Worm (Caenorhabditis elegans) whole organism, L4 larva: ENCODE data around the gene fbxa-183.

Source experiments
- D1046.2 ChIP-seq: fragments of 200-800 bp; sonication (Bioruptor generic); IDR thresholded peaks from 2 replicates; pipeline ENCODE4 v1.3.6; 2022; ENCODE audit warnings: missing genetic modification characterization, missing compliant biosample characterization
- F26F4.8 ChIP-seq: fragments of 200-800 bp; sonication (Bioruptor generic); conservative IDR thresholded peaks from 2 replicates; pipeline ENCODE4 v1.3.6; 2022; ENCODE audit warnings: missing genetic modification characterization, missing compliant biosample characterization
- F37D6.2 ChIP-seq: sonication (generic microtip); optimal IDR thresholded peaks from 2 replicates; lab custom pipeline; 2016; ENCODE audit warnings: mild to moderate bottlenecking, missing genetic modification characterization, missing compliant biosample characterization
- F44E2.7 ChIP-seq: fragments of 200-800 bp; sonication (Bioruptor generic); IDR thresholded peaks from 2 replicates; pipeline ENCODE4 v2.1.2; 2022; ENCODE audit warnings: missing genetic modification characterization, missing compliant biosample characterization
- T20F7.1 ChIP-seq: fragments of 200-800 bp; sonication (Bioruptor generic); optimal IDR thresholded peaks from 2 replicates; lab custom pipeline; 2018; ENCODE audit warnings: mild to moderate bottlenecking, missing genetic modification characterization, missing compliant biosample characterization
- Y48G9A.11 ChIP-seq: fragments of 200-800 bp; sonication (Bioruptor generic); IDR thresholded peaks from 2 replicates; pipeline ENCODE4 v1.3.6; 2022; ENCODE audit warnings: missing genetic modification reagents, missing genetic modification characterization, missing compliant biosample characterization
- ZK337.2 ChIP-seq: fragments of 200-800 bp; sonication (Bioruptor generic); IDR thresholded peaks from 2 replicates; pipeline ENCODE4 v1.3.6; 2022; ENCODE audit warnings: missing genetic modification reagents, missing genetic modification characterization, missing compliant biosample characterization
- ZK546.5 ChIP-seq, 2 experiments: sonication (generic microtip); optimal IDR thresholded peaks; 2 replicates each; lab custom pipeline; 2017; ENCODE audit warnings: missing biosample characterization in 2 of 2, missing genetic modification characterization in 2 of 2
- aha-1 ChIP-seq: fragments of 150-350 bp; peaks from one replicate; lab custom pipeline; 2014; ENCODE audit warnings: missing biosample characterization, missing genetic modification characterization
- aly-2 ChIP-seq: sonication (generic microtip); optimal IDR thresholded peaks from 2 replicates; lab custom pipeline; 2018; ENCODE audit warnings: missing biosample characterization, missing genetic modification characterization
- ama-1 ChIP-seq: fragments of 150-350 bp; optimal IDR thresholded peaks from 2 replicates; lab custom pipeline; 2014; ENCODE audit warnings: inconsistent platforms, mixed read lengths
- attf-4 ChIP-seq: sonication (generic microtip); optimal IDR thresholded peaks from 3 replicates; lab custom pipeline; 2017; ENCODE audit warnings: missing biosample characterization, missing genetic modification characterization
- ceh-20 ChIP-seq: fragments of 200-800 bp; sonication (Bioruptor generic); IDR thresholded peaks from 2 replicates; pipeline ENCODE4 v1.3.6; 2022; ENCODE audit warnings: missing genetic modification reagents, missing genetic modification characterization, missing compliant biosample characterization
- ceh-32 ChIP-seq: sonication (generic microtip); optimal IDR thresholded peaks from 2 replicates; lab custom pipeline; 2016; ENCODE audit warnings: mild to moderate bottlenecking, missing genetic modification characterization, missing compliant biosample characterization; ENCODE audit not compliant: poor library complexity
- ceh-44 ChIP-seq: fragments of 200-800 bp; sonication (Bioruptor generic); IDR thresholded peaks from 2 replicates; pipeline ENCODE4 v1.3.6; 2022; ENCODE audit warnings: missing genetic modification reagents, missing genetic modification characterization, missing compliant biosample characterization
- ceh-62 ChIP-seq: sonication (generic microtip); optimal IDR thresholded peaks from 2 replicates; lab custom pipeline; 2017; ENCODE audit warnings: missing biosample characterization, missing genetic modification characterization
- cey-2 ChIP-seq: sonication (generic microtip); optimal IDR thresholded peaks from 3 replicates; lab custom pipeline; 2017; ENCODE audit warnings: missing genetic modification characterization, mild to moderate bottlenecking, missing compliant biosample characterization, antibody characterized with exemption, borderline replicate concordance; ENCODE audit not compliant: insufficient read depth
- ctbp-1 ChIP-seq: fragments of 200-800 bp; sonication (Bioruptor generic); IDR thresholded peaks from 2 replicates; pipeline ENCODE4 v1.3.6; 2022; ENCODE audit warnings: missing genetic modification reagents, missing genetic modification characterization, missing compliant biosample characterization
- daf-12 ChIP-seq: fragments of 150-350 bp; optimal IDR thresholded peaks from 2 replicates; lab custom pipeline; 2014; ENCODE audit warnings: missing biosample characterization, missing genetic modification reagents, missing genetic modification characterization
- daf-16 ChIP-seq, 3 experiments: sonication (generic microtip); optimal IDR thresholded peaks; 2 replicates each; lab custom pipeline; 2016 to 2017; ENCODE audit warnings: missing genetic modification characterization in 3 of 3, missing genetic modification reagents in 3 of 3, mild to moderate bottlenecking in 2 of 3, missing compliant biosample characterization in 2 of 3, missing biosample characterization in 1 of 3, moderate library complexity in 1 of 3
- daf-8 ChIP-seq: fragments of 200-800 bp; sonication (Bioruptor generic); IDR thresholded peaks from 2 replicates; pipeline ENCODE4 v1.3.6; 2022; ENCODE audit warnings: missing genetic modification characterization, missing compliant biosample characterization
- dmd-6 ChIP-seq: fragments of 200-800 bp; sonication (Bioruptor generic); IDR thresholded peaks from 2 replicates; pipeline ENCODE4 v1.3.6; 2022; ENCODE audit warnings: missing genetic modification reagents, missing genetic modification characterization, missing compliant biosample characterization
- dmd-8 ChIP-seq: fragments of 200-800 bp; sonication (Bioruptor generic); IDR thresholded peaks from 2 replicates; pipeline ENCODE4 v1.3.6; 2022; ENCODE audit warnings: missing genetic modification characterization, missing compliant biosample characterization
- dpl-1 ChIP-seq: fragments of 150-350 bp; optimal IDR thresholded peaks from 2 replicates; lab custom pipeline; 2014; ENCODE audit warnings: missing biosample characterization, missing genetic modification reagents, missing genetic modification characterization
- dve-1 ChIP-seq: sonication (generic microtip); optimal IDR thresholded peaks from 2 replicates; lab custom pipeline; 2017; ENCODE audit warnings: antibody characterized with exemption, mild to moderate bottlenecking, missing genetic modification characterization, missing compliant biosample characterization; ENCODE audit not compliant: insufficient read depth
- egl-27 ChIP-seq: sonication (generic microtip); optimal IDR thresholded peaks from 3 replicates; lab custom pipeline; 2017; ENCODE audit warnings: missing biosample characterization, missing genetic modification reagents, missing genetic modification characterization
- fkh-10 ChIP-seq: fragments of 150-350 bp; optimal IDR thresholded peaks from 2 replicates; lab custom pipeline; 2014; ENCODE audit warnings: missing biosample characterization, missing genetic modification reagents, missing genetic modification characterization
- hlh-11 ChIP-seq: fragments of 200-800 bp; sonication (Bioruptor generic); optimal IDR thresholded peaks from 2 replicates; lab custom pipeline; 2018; ENCODE audit warnings: mild to moderate bottlenecking, missing genetic modification characterization, missing compliant biosample characterization
- hlh-30 ChIP-seq: sonication (generic microtip); optimal IDR thresholded peaks from 2 replicates; lab custom pipeline; 2017; ENCODE audit warnings: antibody characterized with exemption, mild to moderate bottlenecking, missing genetic modification characterization, missing compliant biosample characterization; ENCODE audit not compliant: insufficient read depth
- hmg-1.1 ChIP-seq: fragments of 200-800 bp; sonication (Bioruptor generic); IDR thresholded peaks from 2 replicates; pipeline ENCODE4 v1.3.6; 2022; ENCODE audit warnings: missing genetic modification reagents, missing genetic modification characterization, missing compliant biosample characterization
- lin-38 ChIP-seq: fragments of 200-800 bp; sonication (Bioruptor generic); IDR thresholded peaks from 2 replicates; pipeline ENCODE4 v1.3.6; 2022; ENCODE audit warnings: missing genetic modification reagents, missing genetic modification characterization, missing compliant biosample characterization
- lir-3 ChIP-seq: sonication (generic microtip); optimal IDR thresholded peaks from 2 replicates; lab custom pipeline; 2016; ENCODE audit warnings: mild to moderate bottlenecking, missing genetic modification characterization, missing compliant biosample characterization
- mdl-1 ChIP-seq, 2 experiments: fragments of 150-350 bp in 1 of 2; sonication (generic microtip) in 1 of 2; optimal IDR thresholded peaks; 2 replicates each; lab custom pipeline; 2014 to 2017; ENCODE audit warnings: missing biosample characterization in 2 of 2, missing genetic modification characterization in 2 of 2
- mdt-29 ChIP-seq: fragments of 200-800 bp; sonication (Bioruptor generic); IDR thresholded peaks from 2 replicates; pipeline ENCODE4 v1.3.6; 2022; ENCODE audit warnings: missing genetic modification reagents, missing genetic modification characterization, missing compliant biosample characterization
- mxl-2 ChIP-seq: fragments of 200-800 bp; sonication (Bioruptor generic); conservative IDR thresholded peaks from 2 replicates; pipeline ENCODE4 v1.3.6; 2022; ENCODE audit warnings: missing genetic modification reagents, missing genetic modification characterization, missing compliant biosample characterization
- mxl-3 ChIP-seq: fragments of 200-800 bp; sonication (Bioruptor generic); optimal IDR thresholded peaks from 2 replicates; lab custom pipeline; 2018; ENCODE audit warnings: mild to moderate bottlenecking, missing genetic modification characterization, missing compliant biosample characterization
- nhr-102 ChIP-seq: sonication (generic microtip); optimal IDR thresholded peaks from 2 replicates; lab custom pipeline; 2016; ENCODE audit warnings: mild to moderate bottlenecking, missing genetic modification characterization, moderate library complexity, missing compliant biosample characterization
- nhr-28 ChIP-seq: fragments of 150-350 bp; optimal IDR thresholded peaks from 2 replicates; lab custom pipeline; 2014; ENCODE audit warnings: missing biosample characterization, missing genetic modification characterization
- nhr-42 ChIP-seq: fragments of 200-800 bp; sonication (Bioruptor generic); IDR thresholded peaks from 2 replicates; pipeline ENCODE4 v1.3.6; 2022; ENCODE audit warnings: missing genetic modification characterization, missing compliant biosample characterization
- nhr-48 ChIP-seq: sonication (generic microtip); optimal IDR thresholded peaks from 2 replicates; lab custom pipeline; 2016; ENCODE audit warnings: mild to moderate bottlenecking, missing genetic modification characterization, missing compliant biosample characterization
- saeg-2 ChIP-seq: fragments of 200-800 bp; sonication (Bioruptor generic); IDR thresholded peaks from 2 replicates; pipeline ENCODE4 v1.3.6; 2022; ENCODE audit warnings: missing genetic modification reagents, missing genetic modification characterization, missing compliant biosample characterization
- snpc-4 ChIP-seq: fragments of 150-350 bp; optimal IDR thresholded peaks from 2 replicates; lab custom pipeline; 2014; ENCODE audit warnings: missing biosample characterization, missing genetic modification characterization
- spr-1 ChIP-seq: sonication (generic microtip); optimal IDR thresholded peaks from 2 replicates; lab custom pipeline; 2016; ENCODE audit warnings: mild to moderate bottlenecking, missing genetic modification characterization, missing compliant biosample characterization
- tag-97 ChIP-seq: fragments of 200-800 bp; sonication (Bioruptor generic); IDR thresholded peaks from 2 replicates; pipeline ENCODE4 v1.3.6; 2022; ENCODE audit warnings: missing genetic modification characterization, missing compliant biosample characterization
- zfp-2 ChIP-seq: sonication (generic microtip); optimal IDR thresholded peaks from 2 replicates; lab custom pipeline; 2016; ENCODE audit warnings: mild to moderate bottlenecking, missing genetic modification characterization, missing compliant biosample characterization
- zip-2 ChIP-seq: fragments of 150-350 bp; optimal IDR thresholded peaks from 2 replicates; lab custom pipeline; 2014; ENCODE audit warnings: missing biosample characterization, missing genetic modification characterization
- ztf-11 ChIP-seq: fragments of 150-350 bp; optimal IDR thresholded peaks from 2 replicates; lab custom pipeline; 2014; ENCODE audit warnings: missing biosample characterization, missing genetic modification characterization

The fbxa-183 gene

DNA sequence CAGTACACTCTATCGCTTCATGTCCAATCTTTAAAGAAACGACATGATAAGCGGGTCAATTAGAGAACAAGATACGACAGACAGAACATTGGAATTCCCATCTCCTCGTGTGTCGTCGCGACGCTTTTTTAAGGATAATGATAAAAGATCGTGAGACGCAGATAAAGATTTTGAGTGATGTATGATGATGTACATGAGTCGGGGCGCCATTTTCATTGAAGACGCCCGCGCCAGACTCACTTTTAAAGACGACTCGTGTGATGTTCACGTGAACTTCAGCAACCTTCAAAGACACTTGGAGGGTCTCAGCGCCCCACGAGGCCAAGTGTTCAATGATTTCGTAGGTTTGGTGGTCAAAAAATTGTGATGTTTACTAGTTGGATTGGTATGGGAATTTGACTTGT, 14.3 kb downstream of the fbxa-183 start (continued):
- peak; percentile 91 for TF ChIP-seq hlh-30 (tag; lab: Kevin White, UChicago)
- TF ChIP-seq nhr-102 (tag; lab: Kevin White, UChicago), result peak; percentile 78
- no peak for TF ChIP-seq daf-8
- TF ChIP-seq ceh-62 (tag; lab: Kevin White, UChicago), result no peak
- TF ChIP-seq attf-4 (tag; lab: Kevin White, UChicago), result no peak
- TF ChIP-seq spr-1 (tag; lab: Kevin White, UChicago), result peak; percentile 67
- TF ChIP-seq Y48G9A.11 (GFP tag; lab: Robert Waterston, UW), result no peak
- peak; percentile 94 for TF ChIP-seq nhr-48
- TF ChIP-seq ctbp-1 (GFP tag; lab: Robert Waterston, UW), result no peak
- peak; percentile 32; the same call in 1 of the 2 replicates for TF ChIP-seq lin-38 (GFP tag; lab: Robert Waterston, UW)
- TF ChIP-seq F37D6.2 (tag; lab: Kevin White, UChicago), result no peak
- peak; percentile 86 for TF ChIP-seq dmd-6 (GFP tag; lab: Robert Waterston, UW)
- no peak for TF ChIP-seq daf-12
- no peak for TF ChIP-seq ceh-44 (GFP tag; lab: Robert Waterston, UW)
- TF ChIP-seq ZK337.2 (GFP tag; lab: Robert Waterston, UW), result no peak
- peak; percentile 82 for TF ChIP-seq mxl-3
- TF ChIP-seq F44E2.7 (GFP tag; lab: Robert Waterston, UW), result no peak
- no peak for TF ChIP-seq fkh-10 (GFP tag; lab: Kevin White, UChicago)
- TF ChIP-seq D1046.2 (GFP tag; lab: Robert Waterston, UW), result no peak

- no peak for TF ChIP-seq daf-16 (GFP tag; optimal IDR thresholded peaks at IDR 0.05; lab: Kevin White, UChicago)
- peak; percentile 66 for TF ChIP-seq daf-16 (tag; optimal IDR thresholded peaks at IDR 0.05; lab: Kevin White, UChicago)
- TF ChIP-seq aly-2, result no peak
- TF ChIP-seq dve-1, result peak; percentile 29
- TF ChIP-seq nhr-102 (tag; lab: Kevin White, UChicago), result no peak
- TF ChIP-seq hlh-11 (tag; lab: Kevin White, UChicago), result peak; percentile 14
- TF ChIP-seq, all 104 proteins: peak for 3
Measured at ce11 chrV:5765081-5765480, 17.5 kb downstream of the fbxa-183 start, which contains the start of gene pgph-2. TSS of gene pgph-2 (plus strand) at chrV:5765127.

DNA sequence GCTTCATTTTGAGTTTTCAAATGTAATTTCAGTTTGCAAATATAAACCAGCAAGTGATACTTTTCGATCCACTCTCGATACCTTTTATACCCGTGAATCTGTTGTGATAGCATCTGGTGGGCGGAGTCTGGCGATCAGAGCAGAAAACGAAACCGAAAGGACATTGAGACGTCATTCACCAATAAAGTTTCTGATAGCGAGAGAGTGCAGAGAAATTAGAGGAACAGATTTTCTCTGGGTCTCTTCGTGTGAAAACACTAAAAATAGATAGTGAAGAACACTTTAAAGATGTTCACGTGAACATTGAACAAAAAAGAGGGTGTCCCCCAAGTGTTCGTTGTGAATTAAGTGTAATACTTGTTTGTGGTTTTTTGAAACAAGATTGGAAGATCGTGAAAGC, 18.8 kb downstream of the fbxa-183 start, which contains the start of gene pgph-3:
Gene pgph-3 (minus strand): TSS at position 60 of the 400 bp plus-strand sequence.
- TF ChIP-seq daf-16 (GFP tag; optimal IDR thresholded peaks at IDR 0.05; lab: Kevin White, UChicago) (peak; percentile 10 to 66), daf-16 (tag; optimal IDR thresholded peaks at IDR 0.05; lab: Kevin White, UChicago) (peak; percentile 85), hmg-1.1 (GFP tag; lab: Robert Waterston, UW) (no peak), F44E2.7 (GFP tag; lab: Robert Waterston, UW) (no peak), snpc-4 (tag; lab: Kevin White, UChicago) (no peak), egl-27 (tag; lab: Kevin White, UChicago) (no peak), tag-97 (GFP tag; lab: Robert Waterston, UW) (no peak), ceh-20 (GFP tag; lab: Robert Waterston, UW) (peak; percentile 75), fkh-10 (GFP tag; lab: Kevin White, UChicago) (no peak), mdt-29 (no peak), ztf-11 (no peak), nhr-28 (tag; lab: Kevin White, UChicago) (peak; percentile 89), daf-8 (no peak), T20F7.1 (GFP tag; lab: Kevin White, UChicago) (peak; percentile 46), dpl-1 (GFP tag; lab: Kevin White, UChicago) (no peak), F26F4.8 (GFP tag; lab: Robert Waterston, UW) (no peak), dmd-8 (no peak), F37D6.2 (tag; lab: Kevin White, UChicago) (no peak), cey-2 (peak; percentile 80), nhr-42 (GFP tag; lab: Robert Waterston, UW) (no peak), mdl-1 (tag; optimal IDR thresholded peaks at IDR 0.05; lab: Kevin White, UChicago) (peak; percentile 75 to 94), zip-2 (peak; percentile 19), ceh-32 (tag; lab: Kevin White, UChicago) (no peak), mxl-2 (GFP tag; lab: Robert Waterston, UW) (peak; percentile 93), ZK546.5 (tag; optimal IDR thresholded peaks at IDR 0.05; lab: Kevin White, UChicago) (no peak), saeg-2 (GFP tag; lab: Robert Waterston, UW) (peak; percentile 77; the same call in 1 of the 2 replicates), aha-1 (tag; lab: Kevin White, UChicago) (peak; percentile 51), zfp-2 (tag; lab: Kevin White, UChicago) (no peak), ama-1 (lab: Kevin White, UChicago) (no peak), hlh-11 (tag; lab: Kevin White, UChicago) (peak; percentile 97), lir-3 (tag; lab: Kevin White, UChicago) (no peak)
